Fruit fly (Drosophila melanogaster) whole organism, wandering third instar larva: ENCODE measurements around the gene CG34001.

Source experiments
- Abd-B ChIP-seq: fragments of >200 bp; optimal IDR thresholded peaks from 2 replicates; lab custom pipeline; 2017; ENCODE audit warnings: missing biosample characterization, missing genetic modification characterization
- CG32264 ChIP-seq: fragments of 200-800 bp; sonication (Bioruptor generic); optimal IDR thresholded peaks from 2 replicates; lab custom pipeline; 2016; ENCODE audit warnings: missing biosample characterization, missing genetic modification characterization
- CG9705 ChIP-seq: fragments of 200-800 bp; sonication (Bioruptor generic); optimal IDR thresholded peaks from 2 replicates; lab custom pipeline; 2018; ENCODE audit warnings: missing biosample characterization, mild to moderate bottlenecking, missing genetic modification characterization
- CrebA ChIP-seq: fragments of 200-800 bp; sonication (Bioruptor generic); optimal IDR thresholded peaks from 2 replicates; lab custom pipeline; 2016; ENCODE audit warnings: missing biosample characterization, mild to moderate bottlenecking, missing genetic modification characterization, borderline replicate concordance
- Dfd ChIP-seq: fragments of >200 bp; optimal IDR thresholded peaks from 2 replicates; lab custom pipeline; 2017; ENCODE audit warnings: missing biosample characterization, missing genetic modification characterization
- Dif ChIP-seq: fragments of 200-275, 200-300 bp; sonication (Bioruptor generic); optimal IDR thresholded peaks from 2 replicates; lab custom pipeline; 2018; ENCODE audit warnings: missing biosample characterization, missing genetic modification characterization; ENCODE audit not compliant: partially characterized antibody
- GATAd ChIP-seq: sonication (Bioruptor generic); optimal IDR thresholded peaks from 2 replicates; lab custom pipeline; 2016; ENCODE audit warnings: missing biosample characterization, missing genetic modification characterization
- HLH106 ChIP-seq: fragments of 200-800 bp; optimal IDR thresholded peaks from 3 replicates; lab custom pipeline; 2019; ENCODE audit warnings: missing biosample characterization, mild to moderate bottlenecking, missing genetic modification characterization, moderate library complexity
- Hnf4 ChIP-seq: fragments of 200-800 bp; sonication (Bioruptor generic); optimal IDR thresholded peaks from 2 replicates; lab custom pipeline; 2016; ENCODE audit warnings: missing biosample characterization, mild to moderate bottlenecking, missing genetic modification characterization
- Hr78 ChIP-seq: fragments of >200 bp; optimal IDR thresholded peaks from 2 replicates; lab custom pipeline; 2017; ENCODE audit warnings: missing biosample characterization, missing genetic modification characterization
- Hr83 ChIP-seq: fragments of 200-300 bp; sonication (Bioruptor generic); optimal IDR thresholded peaks from 2 replicates; lab custom pipeline; 2016; ENCODE audit warnings: missing biosample characterization, mild to moderate bottlenecking, missing genetic modification characterization, moderate library complexity; ENCODE audit not compliant: poor library complexity, severe bottlenecking
- Jra ChIP-seq: sonication (Bioruptor generic); optimal IDR thresholded peaks from 2 replicates; lab custom pipeline; 2016; ENCODE audit warnings: missing biosample characterization, missing genetic modification characterization
- Mio ChIP-seq: sonication (Bioruptor generic); optimal IDR thresholded peaks from 2 replicates; lab custom pipeline; 2016; ENCODE audit warnings: missing biosample characterization, missing genetic modification characterization
- Myc ChIP-seq: fragments of >200 bp; optimal IDR thresholded peaks from 2 replicates; lab custom pipeline; 2017
- N ChIP-seq: fragments of >200 bp; optimal IDR thresholded peaks from 2 replicates; lab custom pipeline; 2018; ENCODE audit warnings: missing biosample characterization, missing external identifiers, missing genetic modification characterization
- OdsH ChIP-seq: fragments of 200-800 bp; sonication (Bioruptor generic); optimal IDR thresholded peaks from 2 replicates; lab custom pipeline; 2016; ENCODE audit warnings: missing biosample characterization, mild to moderate bottlenecking, missing genetic modification characterization
- Rel ChIP-seq, 2 experiments: fragments of 200-800 bp; sonication (Bioruptor generic) in 1 of 2; optimal IDR thresholded peaks; 2 replicates in 1 of 2; 3 replicates in 1 of 2; lab custom pipeline; 2016 to 2019; ENCODE audit warnings: mild to moderate bottlenecking in 2 of 2, missing biosample characterization in 2 of 2, missing genetic modification characterization in 2 of 2, moderate library complexity in 1 of 2
- Vsx2 ChIP-seq: fragments of 200-300, 225-300 bp; sonication (Bioruptor generic); optimal IDR thresholded peaks from 2 replicates; lab custom pipeline; 2018; ENCODE audit warnings: missing biosample characterization, missing genetic modification characterization; ENCODE audit not compliant: partially characterized antibody
- brk ChIP-seq: fragments of 200-800 bp; sonication (Bioruptor generic); optimal IDR thresholded peaks from 2 replicates; lab custom pipeline; 2016; ENCODE audit warnings: missing biosample characterization, mild to moderate bottlenecking, missing genetic modification characterization
- dmrt93B ChIP-seq: fragments of 200-800 bp; sonication (Bioruptor generic); optimal IDR thresholded peaks from 2 replicates; lab custom pipeline; 2018; ENCODE audit warnings: missing biosample characterization, mild to moderate bottlenecking, missing genetic modification characterization
- foxo ChIP-seq, 2 experiments: fragments of 200-800 bp; sonication (Bioruptor generic); optimal IDR thresholded peaks; 2 replicates in 1 of 2; 3 replicates in 1 of 2; lab custom pipeline; 2016 to 2017; ENCODE audit warnings: missing biosample characterization in 2 of 2, missing genetic modification characterization in 2 of 2
- fru ChIP-seq: fragments of 200-800 bp; sonication (Bioruptor generic); optimal IDR thresholded peaks from 3 replicates; lab custom pipeline; 2016; ENCODE audit warnings: missing biosample characterization, mild to moderate bottlenecking, missing genetic modification characterization
- lola ChIP-seq: fragments of >200 bp; optimal IDR thresholded peaks from 2 replicates; lab custom pipeline; 2017; ENCODE audit warnings: missing biosample characterization, missing genetic modification characterization
- psq ChIP-seq: fragments of 200-800 bp; sonication (Bioruptor generic); optimal IDR thresholded peaks from 3 replicates; lab custom pipeline; 2017; ENCODE audit warnings: missing biosample characterization, mild to moderate bottlenecking, missing genetic modification characterization, moderate library complexity
- sv ChIP-seq: fragments of 200-800 bp; sonication (Bioruptor generic); optimal IDR thresholded peaks from 3 replicates; lab custom pipeline; 2016; ENCODE audit warnings: missing biosample characterization, missing genetic modification characterization
- tai ChIP-seq: sonication (Bioruptor generic); optimal IDR thresholded peaks from 2 replicates; lab custom pipeline; 2016; ENCODE audit warnings: missing biosample characterization, missing genetic modification characterization
- usp ChIP-seq: fragments of >200 bp; optimal IDR thresholded peaks from 2 replicates; lab custom pipeline; 2017; ENCODE audit warnings: missing biosample characterization, missing genetic modification characterization
- woc ChIP-seq: sonication (Bioruptor generic); optimal IDR thresholded peaks from 2 replicates; lab custom pipeline; 2016; ENCODE audit warnings: missing biosample characterization, mild to moderate bottlenecking, missing genetic modification characterization

The CG34001 gene

DNA sequence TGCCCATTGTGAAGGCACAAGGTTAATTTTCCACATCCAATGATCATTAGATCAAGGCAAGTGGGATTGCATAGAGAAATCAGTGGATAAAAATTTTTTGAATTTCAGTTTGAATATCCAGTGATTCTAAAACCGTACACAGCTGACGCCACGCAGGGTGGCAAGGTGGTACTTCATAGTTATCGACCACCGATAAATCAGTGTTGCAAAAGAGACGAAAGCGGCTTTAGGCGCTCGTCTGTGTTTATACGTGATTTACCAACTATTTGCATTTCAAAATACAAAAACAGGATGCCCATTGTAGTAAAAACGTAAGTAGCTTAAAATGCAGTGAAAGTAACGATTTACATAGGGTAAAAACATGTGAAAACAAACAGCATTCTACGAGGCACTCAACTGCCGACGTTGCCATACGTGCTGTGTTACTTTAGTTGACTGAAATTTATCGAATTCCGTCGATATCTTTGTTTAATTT lies at the start of gene CG34001, which contains the start of the genes CG42535 and hay:
Gene CG34001, plus strand, starts transcription at position 195 of the 475 bp plus-strand sequence.
Gene CG42535, minus strand, starts transcription at position 51 of the 475 bp plus-strand sequence.
Gene hay, plus strand, starts transcription at position 195 of the 475 bp plus-strand sequence.
- TF ChIP-seq Myc (lab: Kevin White, UChicago) (peak; percentile 62), foxo (GFP tag; optimal IDR thresholded peaks at IDR 0.05; lab: Kevin White, UChicago) (peak in 1 of 2 experiments; percentile 5), CG32264 (GFP tag; lab: Kevin White, UChicago) (no peak), sv (GFP tag; lab: Kevin White, UChicago) (no peak), dmrt93B (GFP tag; lab: Kevin White, UChicago) (no peak), GATAd (no peak)

- TF ChIP-seq Rel (GFP tag; optimal IDR thresholded peaks at IDR 0.05; lab: Kevin White, UChicago) = no peak
- no peak for TF ChIP-seq Rel (tag; optimal IDR thresholded peaks at IDR 0.05; lab: Kevin White, UChicago)
- TF ChIP-seq Dfd (GFP tag; lab: Kevin White, UChicago) = peak; percentile 98
Observed at dm6 chr3L:10581688-10582288, 49.1 kb upstream of the CG34001 start.

DNA sequence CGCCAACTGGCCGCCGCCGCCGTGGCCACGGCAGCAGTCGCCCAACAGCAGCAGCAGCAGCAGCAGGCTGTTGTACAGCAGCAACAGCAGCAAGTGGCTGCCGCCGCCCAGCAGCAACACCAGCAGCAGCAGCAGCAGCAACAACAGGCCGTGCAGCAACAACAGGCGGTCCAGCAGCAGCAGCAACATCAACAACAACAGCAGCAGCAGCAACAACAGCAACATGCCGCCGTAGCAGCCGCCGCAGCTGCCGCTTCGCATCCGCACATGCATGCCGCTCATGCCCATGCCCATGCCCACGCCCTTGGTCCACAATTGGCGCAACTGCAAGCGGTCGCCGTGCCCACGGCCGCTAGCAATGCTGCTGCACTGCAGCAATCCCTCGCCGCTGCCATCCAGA lies 45.9 kb upstream of the CG34001 start:
- TF ChIP-seq Hr83 (GFP tag; lab: Kevin White, UChicago) (no peak), Dfd (GFP tag; lab: Kevin White, UChicago) (peak; percentile 94)

DNA sequence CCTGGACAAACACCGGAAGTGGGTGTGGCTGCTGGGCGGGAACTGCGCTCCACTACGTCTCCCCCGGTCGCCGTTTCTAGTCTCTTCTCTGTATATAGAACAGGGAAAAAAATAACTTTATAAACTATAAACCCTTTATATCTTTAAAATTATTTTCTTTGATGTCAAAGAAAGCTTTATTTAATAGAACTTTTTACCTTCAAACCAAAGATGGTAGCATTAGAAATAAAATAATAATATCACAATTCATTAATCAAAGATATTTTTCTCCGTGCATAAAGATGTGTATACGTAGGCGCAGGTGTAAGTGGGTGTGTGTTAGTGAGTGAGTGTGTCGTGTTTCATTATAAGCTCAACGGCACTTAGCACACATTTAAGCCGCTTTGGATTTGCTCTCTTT lies 31.4 kb upstream of the CG34001 start:
- TF ChIP-seq Vsx2 (GFP tag; lab: Kevin White, UChicago) = no peak
- no peak for TF ChIP-seq Hr78 (GFP tag; lab: Kevin White, UChicago)
- no peak for TF ChIP-seq tai (GFP tag; lab: Kevin White, UChicago)
- no peak for TF ChIP-seq OdsH (GFP tag; lab: Kevin White, UChicago)
- TF ChIP-seq N (GFP tag; lab: Kevin White, UChicago) = no peak
- no peak for TF ChIP-seq Hnf4
- no peak for TF ChIP-seq Jra (GFP tag; lab: Kevin White, UChicago)

DNA sequence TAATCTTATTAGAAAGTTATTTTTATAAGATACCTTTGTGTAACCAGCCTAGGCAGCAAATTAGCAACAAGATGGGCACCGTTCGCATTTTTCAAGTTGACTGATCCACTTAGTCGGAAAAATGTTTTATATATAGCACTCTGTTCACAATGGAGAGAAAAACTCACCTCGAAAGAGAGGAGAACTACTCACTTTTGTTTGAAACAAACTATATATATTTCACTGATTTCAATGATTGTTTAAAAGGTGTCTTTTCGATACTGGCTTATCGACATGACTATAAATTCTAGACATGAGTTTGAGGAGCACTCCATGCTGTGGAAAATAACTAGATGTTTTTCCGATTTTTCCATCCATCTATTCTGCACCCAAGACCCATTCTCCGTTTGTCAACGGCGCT lies 7.4 kb upstream of the CG34001 start, which contains the start of gene CG42521:
Gene CG42521, minus strand, starts transcription at position 101 of the 400 bp plus-strand sequence.
- TF ChIP-seq woc (GFP tag; lab: Kevin White, UChicago) (no peak), N (GFP tag; lab: Kevin White, UChicago) (no peak), CG32264 (GFP tag; lab: Kevin White, UChicago) (no peak), GATAd (no peak), brk (no peak), Myc (lab: Kevin White, UChicago) (no peak), Dif (GFP tag; lab: Kevin White, UChicago) (no peak), CG9705 (GFP tag; lab: Kevin White, UChicago) (no peak), lola (no peak), Vsx2 (GFP tag; lab: Kevin White, UChicago) (no peak), CrebA (GFP tag; lab: Kevin White, UChicago) (no peak), OdsH (GFP tag; lab: Kevin White, UChicago) (no peak), psq (GFP tag; lab: Kevin White, UChicago) (no peak), Dfd (GFP tag; lab: Kevin White, UChicago) (no peak), usp (GFP tag; lab: Kevin White, UChicago) (no peak)
- TF ChIP-seq, all 38 proteins: peak for 0

- TF ChIP-seq Abd-B = no peak
- TF ChIP-seq Dif (GFP tag; lab: Kevin White, UChicago) = no peak
- no peak for TF ChIP-seq HLH106 (tag; lab: Kevin White, UChicago)
- TF ChIP-seq, all 38 proteins: peak for 0
Observed at dm6 chr3L:10625499-10625898, 5.4 kb upstream of the CG34001 start, which contains the start of gene CG43127. Gene CG43127, minus strand, starts transcription at chr3L:10625599.

DNA sequence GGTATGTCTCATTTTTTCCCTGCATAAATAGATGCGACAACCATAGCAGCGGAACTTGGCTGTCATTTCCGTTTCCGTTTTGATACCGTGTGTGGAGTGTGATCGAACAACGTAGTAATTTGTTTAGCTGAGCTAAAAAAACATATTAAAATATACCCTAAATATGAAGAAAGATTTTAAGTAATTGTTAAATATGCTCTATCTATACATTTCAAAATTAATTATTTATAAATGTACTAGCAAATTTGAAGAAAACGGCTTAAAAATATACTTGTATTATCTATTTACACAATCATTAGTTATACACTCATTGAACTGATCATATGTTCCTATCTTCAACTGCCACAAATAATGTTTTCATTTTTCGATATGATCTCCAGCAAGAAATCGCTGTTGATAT lies 4.7 kb upstream of the CG34001 start, which contains the start of gene CG34238:
Gene CG34238, plus strand, starts transcription at position 301 of the 400 bp plus-strand sequence.
- TF ChIP-seq CG9705 (GFP tag; lab: Kevin White, UChicago) (no peak), Mio (GFP tag; lab: Kevin White, UChicago) (no peak), Hr78 (GFP tag; lab: Kevin White, UChicago) (no peak), Vsx2 (GFP tag; lab: Kevin White, UChicago) (no peak), fru (GFP tag; lab: Kevin White, UChicago) (no peak), Myc (lab: Kevin White, UChicago) (no peak), GATAd (no peak)
